Fruit fly (Drosophila melanogaster) whole organism, embryonic: Measurements from ENCODE around the gene CG42335.

Experiments
- Atf6 ChIP-seq: fragments of 200-800 bp; sonication (Bioruptor generic); IDR thresholded peaks from 2 replicates; pipeline ENCODE4 v1.3.6; 2022; ENCODE audit warnings: missing biosample characterization, missing genetic modification characterization
- CG10654 ChIP-seq: fragments of 200-800 bp; sonication (Bioruptor generic); optimal IDR thresholded peaks from 2 replicates; lab custom pipeline; 2016; ENCODE audit warnings: missing biosample characterization, missing genetic modification characterization
- CG10979 ChIP-seq: fragments of 200-800 bp; sonication (Bioruptor generic); optimal IDR thresholded peaks from 2 replicates; lab custom pipeline; 2018; ENCODE audit warnings: missing biosample characterization, mild to moderate bottlenecking, missing genetic modification characterization, moderate library complexity
- CG12155 ChIP-seq: fragments of 200-800 bp; sonication (Bioruptor generic); optimal IDR thresholded peaks from 3 replicates; lab custom pipeline; 2016; ENCODE audit warnings: missing biosample characterization, missing genetic modification characterization
- CG1233 ChIP-seq: fragments of 200-800 bp; sonication (Bioruptor generic); optimal IDR thresholded peaks from 4 replicates; lab custom pipeline; 2018; ENCODE audit warnings: missing biosample characterization, mild to moderate bottlenecking, missing genetic modification characterization
- CG13775 ChIP-seq: fragments of 200-800 bp; sonication (Bioruptor generic); optimal IDR thresholded peaks from 3 replicates; lab custom pipeline; 2017; ENCODE audit warnings: missing biosample characterization, mild to moderate bottlenecking, missing genetic modification characterization
- CG14014 ChIP-seq: fragments of 200-800 bp; sonication (Bioruptor generic); IDR thresholded peaks from 2 replicates; pipeline ENCODE4 v1.3.6; 2022; ENCODE audit warnings: missing biosample characterization, missing genetic modification characterization
- CG14860 ChIP-seq: fragments of 200-800 bp; sonication (Bioruptor generic); IDR thresholded peaks from 3 replicates; pipeline ENCODE4 v1.3.6; 2022; ENCODE audit warnings: missing biosample characterization, missing genetic modification characterization; ENCODE audit not compliant: partially characterized antibody
- CG15011 ChIP-seq: fragments of 200-800 bp; sonication (Bioruptor generic); optimal IDR thresholded peaks from 3 replicates; lab custom pipeline; 2018; ENCODE audit warnings: missing biosample characterization, mild to moderate bottlenecking, missing genetic modification characterization
- CG1529 ChIP-seq: fragments of 200-800 bp; sonication (Bioruptor generic); optimal IDR thresholded peaks from 3 replicates; lab custom pipeline; 2018; ENCODE audit warnings: missing biosample characterization, missing genetic modification characterization
- CG17912 ChIP-seq: fragments of 200-800 bp; sonication (Bioruptor generic); optimal IDR thresholded peaks from 2 replicates; lab custom pipeline; 2018; ENCODE audit warnings: missing biosample characterization, mild to moderate bottlenecking, missing genetic modification characterization
- CG2202 ChIP-seq: fragments of 200-800 bp; sonication (Bioruptor generic); optimal IDR thresholded peaks from 2 replicates; lab custom pipeline; 2018; ENCODE audit warnings: missing biosample characterization, mild to moderate bottlenecking, missing genetic modification characterization
- CG31388 ChIP-seq: fragments of 200-800 bp; sonication (Bioruptor generic); optimal IDR thresholded peaks from 2 replicates; lab custom pipeline; 2016; ENCODE audit warnings: missing biosample characterization, missing genetic modification characterization
- CG32532 ChIP-seq: fragments of 200-800 bp; sonication (Bioruptor generic); IDR thresholded peaks from 2 replicates; pipeline ENCODE4 v1.3.6; 2022; ENCODE audit warnings: missing biosample characterization, missing genetic modification characterization
- CG4820 ChIP-seq: fragments of 200-800 bp; sonication (Bioruptor generic); optimal IDR thresholded peaks from 3 replicates; lab custom pipeline; 2016; ENCODE audit warnings: missing biosample characterization, missing genetic modification characterization
- CG4854 ChIP-seq: fragments of 200-800 bp; sonication (Bioruptor generic); optimal IDR thresholded peaks from 2 replicates; lab custom pipeline; 2016; ENCODE audit warnings: missing biosample characterization, missing genetic modification characterization, inconsistent platforms
- CG6175 ChIP-seq: fragments of 200-800 bp; sonication (Bioruptor generic); IDR thresholded peaks from 3 replicates; pipeline ENCODE4 v1.3.6; 2022; ENCODE audit warnings: missing biosample characterization, missing genetic modification characterization
- CG6272 ChIP-seq: fragments of 200-800 bp; sonication (Bioruptor generic); IDR thresholded peaks from 2 replicates; pipeline ENCODE4 v1.3.6; 2022; ENCODE audit warnings: missing biosample characterization, missing genetic modification characterization
- CG6854 ChIP-seq: fragments of 200-800 bp; sonication (Bioruptor generic); optimal IDR thresholded peaks from 3 replicates; lab custom pipeline; 2017; ENCODE audit warnings: missing biosample characterization, mild to moderate bottlenecking, missing genetic modification characterization
- CTCF ChIP-seq: fragments of 200-800 bp; sonication (Bioruptor generic); optimal IDR thresholded peaks from 2 replicates; lab custom pipeline; 2017; ENCODE audit warnings: missing biosample characterization, mild to moderate bottlenecking, missing genetic modification characterization, moderate library complexity
- Chrac-16 ChIP-seq: fragments of 200-800 bp; sonication (Bioruptor generic); optimal IDR thresholded peaks from 3 replicates; lab custom pipeline; 2016; ENCODE audit warnings: missing biosample characterization, missing genetic modification characterization
- D ChIP-seq, 2 experiments: fragments of 200-800 bp in 1 of 2; fragments of >200 bp in 1 of 2; sonication (Bioruptor generic) in 1 of 2; optimal IDR thresholded peaks; 2 replicates in 1 of 2; 3 replicates in 1 of 2; lab custom pipeline; 2017; ENCODE audit warnings: mild to moderate bottlenecking in 1 of 2, missing biosample characterization in 1 of 2, missing genetic modification characterization in 1 of 2, missing genetic modification reagents in 1 of 2
- Dip3 ChIP-seq: fragments of 200-800 bp; sonication (Bioruptor generic); optimal IDR thresholded peaks from 3 replicates; lab custom pipeline; 2016; ENCODE audit warnings: missing biosample characterization, missing genetic modification characterization
- Doc3 ChIP-seq: fragments of 200-800 bp; sonication (Bioruptor generic); IDR thresholded peaks from 3 replicates; pipeline ENCODE4 v1.3.6; 2022; ENCODE audit warnings: missing biosample characterization, missing genetic modification characterization; ENCODE audit not compliant: partially characterized antibody
- Dp ChIP-seq: fragments of 200-800 bp; sonication (Bioruptor generic); optimal IDR thresholded peaks from 2 replicates; lab custom pipeline; 2018; ENCODE audit warnings: missing biosample characterization, mild to moderate bottlenecking, missing genetic modification characterization, moderate library complexity
- Drgx ChIP-seq: fragments of 200-800 bp; sonication (Bioruptor generic); IDR thresholded peaks from 2 replicates; pipeline ENCODE4 v1.3.6; 2022; ENCODE audit warnings: missing biosample characterization, missing genetic modification characterization
- Ets97D ChIP-seq: fragments of 200-800 bp; sonication (Bioruptor generic); optimal IDR thresholded peaks from 3 replicates; lab custom pipeline; 2016; ENCODE audit warnings: missing biosample characterization, missing genetic modification characterization
- Fer3 ChIP-seq: fragments of 200-800 bp; sonication (Bioruptor generic); optimal IDR thresholded peaks from 2 replicates; lab custom pipeline; 2018; ENCODE audit warnings: missing biosample characterization, mild to moderate bottlenecking, missing genetic modification characterization, moderate library complexity
- Hr39 ChIP-seq: fragments of >200 bp; optimal IDR thresholded peaks from 2 replicates; lab custom pipeline; 2017
- Hr51 ChIP-seq, 2 experiments: fragments of 200-800 bp; sonication (Bioruptor generic); optimal IDR thresholded peaks; 2 replicates in 1 of 2; 3 replicates in 1 of 2; lab custom pipeline; 2016 to 2018; ENCODE audit warnings: missing biosample characterization in 2 of 2, missing genetic modification characterization in 2 of 2, mild to moderate bottlenecking in 1 of 2, moderate library complexity in 1 of 2
- Jarid2 ChIP-seq: fragments of 200-800 bp; sonication (Bioruptor generic); optimal IDR thresholded peaks from 3 replicates; lab custom pipeline; 2017; ENCODE audit warnings: mild to moderate bottlenecking, missing biosample characterization, missing genetic modification reagents, missing genetic modification characterization
- PHDP ChIP-seq: fragments of 200-800 bp; sonication (Bioruptor generic); optimal IDR thresholded peaks from 3 replicates; lab custom pipeline; 2018; ENCODE audit warnings: missing biosample characterization, mild to moderate bottlenecking, missing genetic modification characterization, moderate library complexity
- Sry-β ChIP-seq: fragments of 200-800 bp; sonication (Bioruptor generic); optimal IDR thresholded peaks from 2 replicates; lab custom pipeline; 2018; ENCODE audit warnings: missing biosample characterization, mild to moderate bottlenecking, missing genetic modification characterization, moderate library complexity
- Sry-δ ChIP-seq: fragments of 200-800 bp; sonication (Bioruptor generic); optimal IDR thresholded peaks from 2 replicates; lab custom pipeline; 2016; ENCODE audit warnings: missing biosample characterization, missing genetic modification characterization
- Xbp1 ChIP-seq: fragments of 200-800 bp; sonication (Bioruptor generic); optimal IDR thresholded peaks from 3 replicates; lab custom pipeline; 2016; ENCODE audit warnings: missing biosample characterization, mild to moderate bottlenecking, missing genetic modification characterization
- abd-A ChIP-seq: fragments of 200-800 bp; sonication (Bioruptor generic); optimal IDR thresholded peaks from 3 replicates; lab custom pipeline; 2019; ENCODE audit warnings: missing biosample characterization, mild to moderate bottlenecking, missing genetic modification characterization, moderate library complexity
- ac ChIP-seq: fragments of 200-800 bp; sonication (Bioruptor generic); optimal IDR thresholded peaks from 3 replicates; lab custom pipeline; 2017; ENCODE audit warnings: missing biosample characterization, mild to moderate bottlenecking, missing genetic modification characterization
- ash1 ChIP-seq: fragments of 200-800 bp; sonication (Bioruptor generic); optimal IDR thresholded peaks from 2 replicates; lab custom pipeline; 2018; ENCODE audit warnings: missing biosample characterization, mild to moderate bottlenecking, missing genetic modification characterization
- ato ChIP-seq: fragments of 200-800 bp; sonication (Bioruptor generic); IDR thresholded peaks from 2 replicates; pipeline ENCODE4 v1.3.6; 2022; ENCODE audit warnings: missing biosample characterization, missing genetic modification characterization; ENCODE audit not compliant: partially characterized antibody
- cg ChIP-seq: fragments of 200-800 bp; sonication (Bioruptor generic); optimal IDR thresholded peaks from 3 replicates; lab custom pipeline; 2019; ENCODE audit warnings: missing biosample characterization, mild to moderate bottlenecking, missing genetic modification characterization, moderate library complexity
- ems ChIP-seq: fragments of 200-800 bp; sonication (Bioruptor generic); optimal IDR thresholded peaks from 3 replicates; lab custom pipeline; 2016; ENCODE audit warnings: missing biosample characterization, missing genetic modification characterization
- fru ChIP-seq: fragments of >200 bp; optimal IDR thresholded peaks from 2 replicates; lab custom pipeline; 2017
- fu2 ChIP-seq: fragments of 200-800 bp; sonication (Bioruptor generic); optimal IDR thresholded peaks from 2 replicates; lab custom pipeline; 2016; ENCODE audit warnings: missing biosample characterization, missing genetic modification characterization
- gce ChIP-seq: fragments of 200-800 bp; sonication (Bioruptor generic); IDR thresholded peaks from 3 replicates; pipeline ENCODE4 v1.3.6; 2022; ENCODE audit warnings: missing biosample characterization, missing genetic modification characterization
- gcm2 ChIP-seq: fragments of 200-800 bp; sonication (Bioruptor generic); optimal IDR thresholded peaks from 2 replicates; lab custom pipeline; 2016; ENCODE audit warnings: missing biosample characterization, missing genetic modification characterization
- lov ChIP-seq, 2 experiments: fragments of 200-800 bp in 1 of 2; fragments of >200 bp in 1 of 2; sonication (Bioruptor generic) in 1 of 2; IDR thresholded peaks in 1 of 2; optimal IDR thresholded peaks in 1 of 2; 2 replicates in 1 of 2; 3 replicates in 1 of 2; pipeline versions ENCODE4 v1.3.6 to Lab custom; 2017 to 2022; ENCODE audit warnings: missing biosample characterization in 1 of 2, missing genetic modification characterization in 1 of 2
- peb ChIP-seq: fragments of 200-800 bp; sonication (Bioruptor generic); IDR thresholded peaks from 2 replicates; pipeline ENCODE4 v1.3.6; 2022; ENCODE audit warnings: missing biosample characterization, missing genetic modification characterization
- slp2 ChIP-seq: fragments of 200-800 bp; sonication (Bioruptor generic); optimal IDR thresholded peaks from 2 replicates; lab custom pipeline; 2016; ENCODE audit warnings: missing biosample characterization, missing genetic modification characterization
- sob ChIP-seq: fragments of 200-800 bp; sonication (Bioruptor generic); IDR thresholded peaks from 2 replicates; pipeline ENCODE4 v1.3.6; 2022; ENCODE audit warnings: missing biosample characterization, missing genetic modification characterization
- ssp ChIP-seq: fragments of 200-800 bp; sonication (Bioruptor generic); IDR thresholded peaks from 2 replicates; pipeline ENCODE4 v1.3.6; 2022; ENCODE audit warnings: missing biosample characterization, missing genetic modification characterization
- sug ChIP-seq: fragments of 200-800 bp; optimal IDR thresholded peaks from 2 replicates; lab custom pipeline; 2019; ENCODE audit warnings: missing biosample characterization, mild to moderate bottlenecking, missing genetic modification characterization, moderate library complexity
- yki ChIP-seq: fragments of >200 bp; optimal IDR thresholded peaks from 3 replicates; lab custom pipeline; 2018

Gene CG42335

dm6 chr3R:21781448-21781847 is 22.9 kb downstream of the CG42335 start (continued):
- TF ChIP-seq Ets97D (GFP tag; lab: Kevin White, UChicago): peak; percentile 14
- no peak for TF ChIP-seq yki (lab: Kevin White, UChicago)
- no peak for TF ChIP-seq ash1 (GFP tag; lab: Kevin White, UChicago)
- TF ChIP-seq Dip3 (GFP tag; lab: Kevin White, UChicago): peak; percentile 55
- peak; percentile 47 for TF ChIP-seq ems
- no peak for TF ChIP-seq ac
- no peak for TF ChIP-seq Jarid2 (GFP tag; lab: Kevin White, UChicago)
- TF ChIP-seq Dp (GFP tag; lab: Kevin White, UChicago): no peak
- TF ChIP-seq CG6175 (GFP tag; lab: Robert Waterston, UW): no peak
- peak; percentile 18 for TF ChIP-seq Sry-δ (GFP tag; lab: Kevin White, UChicago)
- no peak for TF ChIP-seq CTCF (GFP tag; lab: Kevin White, UChicago)
- TF ChIP-seq CG2202: peak; percentile 20
- no peak for TF ChIP-seq fru (lab: Kevin White, UChicago)
- TF ChIP-seq CG32532: peak; percentile 47; the same call in 1 of the 2 replicates
- peak; percentile 35 for TF ChIP-seq CG1233 (GFP tag; lab: Kevin White, UChicago)
- TF ChIP-seq Drgx (GFP tag; lab: Robert Waterston, UW): peak; percentile 78
- TF ChIP-seq peb: 0 out of 2 replicates have a peak, but pooled peaks have one; percentile 34
- peak; percentile 53 for TF ChIP-seq ssp (GFP tag; lab: Robert Waterston, UW)
- TF ChIP-seq Xbp1: peak; percentile 66
- TF ChIP-seq Chrac-16 (GFP tag; lab: Kevin White, UChicago): peak; percentile 61
- TF ChIP-seq ato: no peak
- TF ChIP-seq CG12155 (GFP tag; lab: Kevin White, UChicago): peak; percentile 51
- peak; percentile 79 for TF ChIP-seq CG14014 (GFP tag; lab: Robert Waterston, UW)
- no peak for TF ChIP-seq Hr39 (lab: Kevin White, UChicago)
- no peak for TF ChIP-seq gce
- peak; percentile 56 for TF ChIP-seq CG13775
- peak; percentile 71 for TF ChIP-seq PHDP (tag; lab: Kevin White, UChicago)
- TF ChIP-seq CG17912: no peak
- no peak for TF ChIP-seq D (optimal IDR thresholded peaks at IDR 0.05; lab: Kevin White, UChicago)
- peak; percentile 58 for TF ChIP-seq D (GFP tag; optimal IDR thresholded peaks at IDR 0.05; lab: Kevin White, UChicago)
- TF ChIP-seq CG14860: no peak
- TF ChIP-seq CG10654 (GFP tag; lab: Kevin White, UChicago): peak; percentile 55
- peak; percentile 72 for TF ChIP-seq sob (GFP tag; lab: Robert Waterston, UW)
- peak; percentile 18 for TF ChIP-seq CG15011 (GFP tag; lab: Kevin White, UChicago)
- peak; percentile 82 for TF ChIP-seq Atf6 (GFP tag; lab: Robert Waterston, UW)
- TF ChIP-seq cg (GFP tag; lab: Kevin White, UChicago): no peak
- TF ChIP-seq abd-A (tag; lab: Kevin White, UChicago): no peak
- TF ChIP-seq fu2 (GFP tag; lab: Kevin White, UChicago): no peak
- TF ChIP-seq CG10979: peak; percentile 73
- TF ChIP-seq lov (optimal IDR thresholded peaks at IDR 0.05; lab: Kevin White, UChicago): no peak
- TF ChIP-seq lov (GFP tag; IDR thresholded peaks at IDR 0.05; lab: Robert Waterston, UW): no peak
- peak; percentile 61 for TF ChIP-seq CG4820 (GFP tag; lab: Kevin White, UChicago)
- TF ChIP-seq gcm2 (GFP tag; lab: Kevin White, UChicago): no peak
- TF ChIP-seq CG6854 (GFP tag; lab: Kevin White, UChicago): no peak
- peak; percentile 17 for TF ChIP-seq sug (tag; lab: Kevin White, UChicago)
- TF ChIP-seq Hr51 (GFP tag; optimal IDR thresholded peaks at IDR 0.05; lab: Kevin White, UChicago): peak; percentile 47 to 74
- TF ChIP-seq CG6272 (GFP tag; lab: Robert Waterston, UW): no peak
- TF ChIP-seq CG31388: no peak
- no peak for TF ChIP-seq Sry-β (GFP tag; lab: Kevin White, UChicago)
- peak; percentile 62 for TF ChIP-seq slp2 (GFP tag; lab: Kevin White, UChicago)
- TF ChIP-seq CG4854 (GFP tag; lab: Kevin White, UChicago): peak; percentile 10
- TF ChIP-seq Doc3: no peak
- TF ChIP-seq Fer3 (tag; lab: Kevin White, UChicago): peak; percentile 51
- TF ChIP-seq CG1529 (GFP tag; lab: Kevin White, UChicago): peak; percentile 39
